Worm (Caenorhabditis elegans) whole organism, mixed stage, embryonic: ENCODE data around the gene F16G10.3.

Source experiments
- M03D4.4 ChIP-seq: sonication (generic microtip); optimal IDR thresholded peaks from 2 replicates; lab custom pipeline; 2017; ENCODE audit warnings: mild to moderate bottlenecking, missing genetic modification characterization, missing compliant biosample characterization
- bed-3 ChIP-seq: fragments of 200-800 bp; sonication (Bioruptor generic); optimal IDR thresholded peaks from 3 replicates; lab custom pipeline; 2018; ENCODE audit warnings: mild to moderate bottlenecking, missing genetic modification characterization, moderate library complexity, missing compliant biosample characterization
- blmp-1 ChIP-seq: fragments of 150-350 bp; optimal IDR thresholded peaks from 2 replicates; lab custom pipeline; 2014; ENCODE audit warnings: missing biosample characterization, missing genetic modification characterization
- ceh-39 ChIP-seq: fragments of 150-350 bp; optimal IDR thresholded peaks from 2 replicates; lab custom pipeline; 2014; ENCODE audit warnings: missing biosample characterization, missing genetic modification characterization
- ceh-83 ChIP-seq: fragments of 200-800 bp; sonication (Bioruptor generic); optimal IDR thresholded peaks from 2 replicates; lab custom pipeline; 2018; ENCODE audit warnings: mild to moderate bottlenecking, missing genetic modification characterization, missing compliant biosample characterization
- ces-1 ChIP-seq: fragments of 150-350 bp; optimal IDR thresholded peaks from 2 replicates; lab custom pipeline; 2014; ENCODE audit warnings: missing biosample characterization, missing genetic modification reagents, missing genetic modification characterization
- drap-1 ChIP-seq: fragments of 200-800 bp; sonication (Bioruptor generic); optimal IDR thresholded peaks from 3 replicates; lab custom pipeline; 2018; ENCODE audit warnings: mild to moderate bottlenecking, missing genetic modification characterization, missing compliant biosample characterization
- elt-3 ChIP-seq: fragments of 150-350 bp; optimal IDR thresholded peaks from 2 replicates; lab custom pipeline; 2014; ENCODE audit warnings: missing biosample characterization, missing genetic modification characterization
- flh-1 ChIP-seq: fragments of 200-800 bp; sonication (Bioruptor generic); optimal IDR thresholded peaks from 2 replicates; lab custom pipeline; 2018; ENCODE audit warnings: mild to moderate bottlenecking, missing genetic modification characterization, moderate library complexity, missing compliant biosample characterization
- ham-2 ChIP-seq: fragments of 200-800 bp; sonication (Bioruptor generic); optimal IDR thresholded peaks from 2 replicates; lab custom pipeline; 2018; ENCODE audit warnings: mild to moderate bottlenecking, missing genetic modification characterization, missing compliant biosample characterization
- hlh-1 ChIP-seq: fragments of 150-350 bp; optimal IDR thresholded peaks from 2 replicates; lab custom pipeline; 2014; ENCODE audit warnings: missing biosample characterization, missing genetic modification reagents, missing genetic modification characterization
- lin-13 ChIP-seq: fragments of 150-350 bp; optimal IDR thresholded peaks from 2 replicates; lab custom pipeline; 2014; ENCODE audit warnings: missing biosample characterization, missing genetic modification characterization
- lin-32 ChIP-seq: fragments of 200-800 bp; sonication (Bioruptor generic); optimal IDR thresholded peaks from 2 replicates; lab custom pipeline; 2018; ENCODE audit warnings: mild to moderate bottlenecking, missing genetic modification characterization, missing compliant biosample characterization
- lsy-2 ChIP-seq: fragments of 150-350 bp; optimal IDR thresholded peaks from 2 replicates; lab custom pipeline; 2014; ENCODE audit warnings: missing biosample characterization, missing genetic modification characterization
- mab-5 ChIP-seq: fragments of 150-350 bp; optimal IDR thresholded peaks from 2 replicates; lab custom pipeline; 2014; ENCODE audit warnings: missing biosample characterization, missing genetic modification characterization
- mep-1 ChIP-seq: fragments of 150-350 bp; optimal IDR thresholded peaks from 2 replicates; lab custom pipeline; 2017; ENCODE audit warnings: missing biosample characterization, missing genetic modification reagents, missing genetic modification characterization, inconsistent platforms
- mls-2 ChIP-seq: sonication (generic microtip); optimal IDR thresholded peaks from 2 replicates; lab custom pipeline; 2016; ENCODE audit warnings: mild to moderate bottlenecking, missing genetic modification characterization, moderate library complexity, missing compliant biosample characterization
- nhr-12 ChIP-seq: fragments of 150-350 bp; optimal IDR thresholded peaks from 2 replicates; lab custom pipeline; 2014; ENCODE audit warnings: missing biosample characterization, missing genetic modification characterization
- nhr-237 ChIP-seq: fragments of 150-350 bp; optimal IDR thresholded peaks from 2 replicates; lab custom pipeline; 2014; ENCODE audit warnings: missing biosample characterization, missing genetic modification characterization
- nhr-28 ChIP-seq: fragments of 150-350 bp; optimal IDR thresholded peaks from 2 replicates; lab custom pipeline; 2014; ENCODE audit warnings: missing biosample characterization, missing genetic modification characterization
- nhr-76 ChIP-seq: sonication (generic microtip); optimal IDR thresholded peaks from 2 replicates; lab custom pipeline; 2017; ENCODE audit warnings: missing biosample characterization, missing genetic modification characterization
- pha-4 ChIP-seq: fragments of 150-350 bp; optimal IDR thresholded peaks from 2 replicates; lab custom pipeline; 2018; ENCODE audit warnings: missing biosample characterization, missing genetic modification reagents, missing genetic modification characterization
- sem-2 ChIP-seq: fragments of 200-800 bp; sonication (Bioruptor generic); optimal IDR thresholded peaks from 2 replicates; lab custom pipeline; 2018; ENCODE audit warnings: mild to moderate bottlenecking, missing genetic modification characterization, missing compliant biosample characterization
- snpc-4 ChIP-seq: fragments of 150-350 bp; optimal IDR thresholded peaks from 2 replicates; lab custom pipeline; 2014; ENCODE audit warnings: missing biosample characterization, missing genetic modification characterization
- unc-120 ChIP-seq: sonication (generic microtip); optimal IDR thresholded peaks from 2 replicates; lab custom pipeline; 2017; ENCODE audit warnings: missing genetic modification characterization, missing compliant biosample characterization; ENCODE audit not compliant: poor library complexity, severe bottlenecking
- unc-39 ChIP-seq: fragments of 150-350 bp; optimal IDR thresholded peaks from 2 replicates; lab custom pipeline; 2014; ENCODE audit warnings: missing biosample characterization, missing genetic modification characterization
- unc-62 ChIP-seq: fragments of 150-350 bp; optimal IDR thresholded peaks from 2 replicates; lab custom pipeline; 2014; ENCODE audit warnings: missing biosample characterization, missing genetic modification reagents, missing genetic modification characterization
- zip-8 ChIP-seq: fragments of 150-350 bp; optimal IDR thresholded peaks from 2 replicates; lab custom pipeline; 2014; ENCODE audit warnings: missing biosample characterization, missing genetic modification characterization
- ztf-11 ChIP-seq: fragments of 150-350 bp; optimal IDR thresholded peaks from 2 replicates; lab custom pipeline; 2014; ENCODE audit warnings: missing biosample characterization, missing genetic modification characterization

F16G10.3 gene

ce11 chrII:2330462-2330861 lies 41.7 kb upstream of the F16G10.3 start:
- TF ChIP-seq nhr-12 (tag; lab: Kevin White, UChicago) (no peak), hlh-1 (tag; lab: Kevin White, UChicago) (no peak), ceh-83 (peak; percentile 37), nhr-237 (tag; lab: Kevin White, UChicago) (no peak)

- TF ChIP-seq hlh-1 (tag; lab: Kevin White, UChicago): no peak
- no peak for TF ChIP-seq flh-1 (GFP tag; lab: Kevin White, UChicago)
- TF ChIP-seq snpc-4 (tag; lab: Kevin White, UChicago): no peak
- no peak for TF ChIP-seq unc-120
- TF ChIP-seq nhr-28 (tag; lab: Kevin White, UChicago): no peak
Measured at ce11 chrII:2332220-2332619, 40.0 kb upstream of the F16G10.3 start, which contains the start of gene F43C11.8. TSS of gene F43C11.8 (plus strand) at chrII:2332520.

- TF ChIP-seq zip-8 (tag; lab: Kevin White, UChicago) (peak; percentile 98), blmp-1 (no peak), bed-3 (GFP tag; lab: Kevin White, UChicago) (no peak), lsy-2 (tag; lab: Kevin White, UChicago) (no peak), lin-32 (GFP tag; lab: Kevin White, UChicago) (no peak), drap-1 (GFP tag; lab: Kevin White, UChicago) (no peak), pha-4 (tag; lab: Kevin White, UChicago) (no peak)
- TF ChIP-seq, all 35 proteins: peak for 1
Measured at ce11 chrII:2335572-2335971, 36.6 kb upstream of the F16G10.3 start, which contains the start of gene F43C11.7. TSS of gene F43C11.7 (plus strand) at chrII:2335897.

ce11 chrII:2336177-2336576 lies 36.0 kb upstream of the F16G10.3 start:
- TF ChIP-seq ham-2 (GFP tag; lab: Kevin White, UChicago) (peak; percentile 12), mls-2 (tag; lab: Kevin White, UChicago) (no peak), zip-8 (tag; lab: Kevin White, UChicago) (no peak), nhr-237 (tag; lab: Kevin White, UChicago) (no peak)
- TF ChIP-seq, all 35 proteins: peak for 1

- TF ChIP-seq mls-2 (tag; lab: Kevin White, UChicago) (no peak), lsy-2 (tag; lab: Kevin White, UChicago) (no peak), unc-120 (no peak), ceh-83 (no peak), elt-3 (no peak), hlh-1 (tag; lab: Kevin White, UChicago) (peak; percentile 37), unc-39 (no peak), nhr-237 (tag; lab: Kevin White, UChicago) (no peak), snpc-4 (tag; lab: Kevin White, UChicago) (no peak), bed-3 (GFP tag; lab: Kevin White, UChicago) (no peak), ces-1 (GFP tag; lab: Kevin White, UChicago) (peak; percentile 26), M03D4.4 (no peak), lin-32 (GFP tag; lab: Kevin White, UChicago) (no peak)
Measured at ce11 chrII:2340974-2341373, 31.2 kb upstream of the F16G10.3 start.

- TF ChIP-seq ces-1 (GFP tag; lab: Kevin White, UChicago) (no peak), ceh-39 (tag; lab: Kevin White, UChicago) (no peak), unc-62 (GFP tag; lab: Kevin White, UChicago) (no peak), mab-5 (tag; lab: Kevin White, UChicago) (no peak), nhr-28 (tag; lab: Kevin White, UChicago) (no peak), mep-1 (no peak), ceh-83 (no peak), lin-32 (GFP tag; lab: Kevin White, UChicago) (no peak), M03D4.4 (no peak), nhr-76 (no peak), lin-13 (tag; lab: Kevin White, UChicago) (no peak), unc-120 (no peak), mls-2 (tag; lab: Kevin White, UChicago) (no peak), ztf-11 (tag; lab: Kevin White, UChicago) (no peak), nhr-12 (tag; lab: Kevin White, UChicago) (no peak), hlh-1 (tag; lab: Kevin White, UChicago) (no peak), sem-2 (no peak), flh-1 (GFP tag; lab: Kevin White, UChicago) (no peak)
- TF ChIP-seq, all 35 proteins: peak for 0
Measured at ce11 chrII:2341515-2341914, 30.7 kb upstream of the F16G10.3 start, which contains the start of gene enri-1. TSS of gene enri-1 (minus strand) at chrII:2341615.
